Fruit fly (Drosophila melanogaster) whole organism, embryonic: ENCODE measurements around the gene bmm.

Source experiments
- Asciz ChIP-seq: fragments of 200-800 bp; sonication (Bioruptor generic); optimal IDR thresholded peaks from 2 replicates; lab custom pipeline; 2017; ENCODE audit warnings: missing biosample characterization, mild to moderate bottlenecking, missing genetic modification characterization, missing genetic modification reagents
- CG10979 ChIP-seq: fragments of 200-800 bp; sonication (Bioruptor generic); optimal IDR thresholded peaks from 2 replicates; lab custom pipeline; 2018; ENCODE audit warnings: missing biosample characterization, mild to moderate bottlenecking, missing genetic modification characterization, moderate library complexity
- CG11695 ChIP-seq: fragments of 200-800 bp; sonication (Bioruptor generic); IDR thresholded peaks from 3 replicates; pipeline ENCODE4 v1.3.6; 2022; ENCODE audit warnings: missing biosample characterization, missing genetic modification characterization
- CG12659 ChIP-seq: fragments of 200-800 bp; sonication (Bioruptor generic); optimal IDR thresholded peaks from 3 replicates; lab custom pipeline; 2017; ENCODE audit warnings: mild to moderate bottlenecking, missing biosample characterization, missing genetic modification reagents, missing genetic modification characterization
- CG14860 ChIP-seq: fragments of 200-800 bp; sonication (Bioruptor generic); IDR thresholded peaks from 3 replicates; pipeline ENCODE4 v1.3.6; 2022; ENCODE audit warnings: missing biosample characterization, missing genetic modification characterization; ENCODE audit not compliant: partially characterized antibody
- CG15011 ChIP-seq: fragments of 200-800 bp; sonication (Bioruptor generic); optimal IDR thresholded peaks from 3 replicates; lab custom pipeline; 2018; ENCODE audit warnings: missing biosample characterization, mild to moderate bottlenecking, missing genetic modification characterization
- CG1529 ChIP-seq: fragments of 200-800 bp; sonication (Bioruptor generic); optimal IDR thresholded peaks from 3 replicates; lab custom pipeline; 2018; ENCODE audit warnings: missing biosample characterization, missing genetic modification characterization
- CG15601 ChIP-seq: fragments of 200-800 bp; sonication (Bioruptor generic); optimal IDR thresholded peaks from 3 replicates; lab custom pipeline; 2019; ENCODE audit warnings: missing biosample characterization, mild to moderate bottlenecking, missing genetic modification characterization, moderate library complexity
- CG16863 ChIP-seq: fragments of 200-800 bp; sonication (Bioruptor generic); optimal IDR thresholded peaks from 3 replicates; lab custom pipeline; 2016; ENCODE audit warnings: missing biosample characterization, missing genetic modification characterization
- CG18262 ChIP-seq: fragments of 200-800 bp; optimal IDR thresholded peaks from 3 replicates; lab custom pipeline; 2019; ENCODE audit warnings: missing biosample characterization, mild to moderate bottlenecking, missing genetic modification characterization, moderate library complexity
- CG1832 ChIP-seq: fragments of 200-800 bp; sonication (Bioruptor generic); optimal IDR thresholded peaks from 2 replicates; lab custom pipeline; 2017; ENCODE audit warnings: missing biosample characterization, mild to moderate bottlenecking, missing genetic modification characterization, inconsistent platforms
- CG18764 ChIP-seq: fragments of 200-800 bp; sonication (Bioruptor generic); optimal IDR thresholded peaks from 3 replicates; lab custom pipeline; 2016; ENCODE audit warnings: missing biosample characterization, missing genetic modification characterization
- CG2678 ChIP-seq: fragments of 200-800 bp; sonication (Bioruptor generic); optimal IDR thresholded peaks from 3 replicates; lab custom pipeline; 2019; ENCODE audit warnings: missing biosample characterization, mild to moderate bottlenecking, missing genetic modification characterization, moderate library complexity
- CG2712 ChIP-seq: fragments of 200-800 bp; optimal IDR thresholded peaks from 3 replicates; lab custom pipeline; 2019; ENCODE audit warnings: missing biosample characterization, mild to moderate bottlenecking, missing genetic modification characterization, moderate library complexity
- CG3407 ChIP-seq: fragments of 200-800 bp; sonication (Bioruptor generic); optimal IDR thresholded peaks from 2 replicates; lab custom pipeline; 2018; ENCODE audit warnings: missing biosample characterization, mild to moderate bottlenecking, missing genetic modification characterization
- CG34422 ChIP-seq: fragments of 200-800 bp; sonication (Bioruptor generic); IDR thresholded peaks from 3 replicates; pipeline ENCODE4 v1.3.6; 2022; ENCODE audit warnings: missing biosample characterization, missing genetic modification characterization
- CG4820 ChIP-seq: fragments of 200-800 bp; sonication (Bioruptor generic); optimal IDR thresholded peaks from 3 replicates; lab custom pipeline; 2016; ENCODE audit warnings: missing biosample characterization, missing genetic modification characterization
- CG6254 ChIP-seq: fragments of 200-800 bp; sonication (Bioruptor generic); optimal IDR thresholded peaks from 3 replicates; lab custom pipeline; 2017; ENCODE audit warnings: mild to moderate bottlenecking, missing biosample characterization, missing genetic modification reagents, missing genetic modification characterization
- CG8765 ChIP-seq: fragments of 200-800 bp; sonication (Bioruptor generic); IDR thresholded peaks from 2 replicates; pipeline ENCODE4 v1.3.6; 2022; ENCODE audit warnings: missing biosample characterization, missing genetic modification characterization
- CG9876 ChIP-seq: fragments of 200-800 bp; sonication (Bioruptor generic); optimal IDR thresholded peaks from 2 replicates; lab custom pipeline; 2016; ENCODE audit warnings: missing biosample characterization, missing genetic modification characterization
- CTCF ChIP-seq: fragments of 200-800 bp; sonication (Bioruptor generic); optimal IDR thresholded peaks from 2 replicates; lab custom pipeline; 2017; ENCODE audit warnings: missing biosample characterization, mild to moderate bottlenecking, missing genetic modification characterization, moderate library complexity
- D19B ChIP-seq: fragments of 200-800 bp; sonication (Bioruptor generic); optimal IDR thresholded peaks from 2 replicates; lab custom pipeline; 2017; ENCODE audit warnings: missing biosample characterization, mild to moderate bottlenecking, missing genetic modification characterization
- ERR ChIP-seq: fragments of 200-800 bp; sonication (Bioruptor generic); optimal IDR thresholded peaks from 2 replicates; lab custom pipeline; 2016; ENCODE audit warnings: missing biosample characterization, missing genetic modification characterization
- Hey ChIP-seq: fragments of 200-800 bp; sonication (Bioruptor generic); optimal IDR thresholded peaks from 3 replicates; lab custom pipeline; 2018; ENCODE audit warnings: missing biosample characterization, mild to moderate bottlenecking, missing genetic modification characterization
- NC2β ChIP-seq: fragments of 200-800 bp; sonication (Bioruptor generic); optimal IDR thresholded peaks from 2 replicates; lab custom pipeline; 2016; ENCODE audit warnings: missing biosample characterization, missing genetic modification characterization
- NfI ChIP-seq: fragments of 200-800 bp; sonication (Bioruptor generic); optimal IDR thresholded peaks from 3 replicates; lab custom pipeline; 2018; ENCODE audit warnings: missing biosample characterization, mild to moderate bottlenecking, missing genetic modification characterization, moderate library complexity
- Oaz ChIP-seq: fragments of 200-800 bp; sonication (Bioruptor generic); IDR thresholded peaks from 2 replicates; pipeline ENCODE4 v1.3.6; 2022; ENCODE audit warnings: missing biosample characterization, missing genetic modification characterization
- Six4 ChIP-seq: fragments of 200-800 bp; sonication (Bioruptor generic); optimal IDR thresholded peaks from 2 replicates; lab custom pipeline; 2016; ENCODE audit warnings: missing biosample characterization, missing genetic modification characterization
- Sox102F ChIP-seq: fragments of 200-800 bp; sonication (Bioruptor generic); optimal IDR thresholded peaks from 2 replicates; lab custom pipeline; 2018; ENCODE audit warnings: missing biosample characterization, mild to moderate bottlenecking, missing genetic modification characterization, moderate library complexity
- Tbp ChIP-seq: fragments of >200 bp; optimal IDR thresholded peaks from 2 replicates; lab custom pipeline; 2018; ENCODE audit warnings: missing biosample characterization, missing genetic modification characterization
- Xrp1 ChIP-seq: fragments of 200-800 bp; sonication (Bioruptor generic); IDR thresholded peaks from 2 replicates; pipeline ENCODE4 v1.3.6; 2022; ENCODE audit warnings: missing biosample characterization, missing genetic modification characterization
- bcd ChIP-seq: fragments of 200-800 bp; sonication (Bioruptor generic); optimal IDR thresholded peaks from 2 replicates; lab custom pipeline; 2017; ENCODE audit warnings: missing biosample characterization, mild to moderate bottlenecking, missing genetic modification characterization
- corto ChIP-seq: fragments of 200-800 bp; sonication (Bioruptor generic); optimal IDR thresholded peaks from 2 replicates; lab custom pipeline; 2016; ENCODE audit warnings: missing biosample characterization, mild to moderate bottlenecking, missing genetic modification characterization, moderate library complexity
- crc ChIP-seq: fragments of 200-800 bp; sonication (Bioruptor generic); optimal IDR thresholded peaks from 2 replicates; lab custom pipeline; 2016; ENCODE audit warnings: missing biosample characterization, missing genetic modification characterization
- crol ChIP-seq: fragments of 200-800 bp; sonication (Bioruptor generic); IDR thresholded peaks from 2 replicates; pipeline ENCODE4 v1.3.6; 2022; ENCODE audit warnings: missing biosample characterization, missing genetic modification characterization
- da ChIP-seq: fragments of 200-800 bp; sonication (Bioruptor generic); optimal IDR thresholded peaks from 2 replicates; lab custom pipeline; 2016; ENCODE audit warnings: missing biosample characterization, missing genetic modification characterization
- en ChIP-seq: fragments of 200-800 bp; sonication (Bioruptor generic); optimal IDR thresholded peaks from 2 replicates; lab custom pipeline; 2016; ENCODE audit warnings: missing biosample characterization, missing genetic modification characterization
- fd102C ChIP-seq: fragments of 200-800 bp; sonication (Bioruptor generic); optimal IDR thresholded peaks from 2 replicates; lab custom pipeline; 2018; ENCODE audit warnings: missing biosample characterization, mild to moderate bottlenecking, missing genetic modification characterization, moderate library complexity
- kni ChIP-seq: fragments of 200-800 bp; sonication (Bioruptor generic); optimal IDR thresholded peaks from 3 replicates; lab custom pipeline; 2017; ENCODE audit warnings: mild to moderate bottlenecking, missing biosample characterization, missing genetic modification reagents, missing genetic modification characterization
- oc ChIP-seq: fragments of 200-800 bp; sonication (Bioruptor generic); optimal IDR thresholded peaks from 2 replicates; lab custom pipeline; 2018; ENCODE audit warnings: missing biosample characterization, mild to moderate bottlenecking, missing genetic modification characterization, moderate library complexity
- pb ChIP-seq: fragments of 200-800 bp; sonication (Bioruptor generic); optimal IDR thresholded peaks from 3 replicates; lab custom pipeline; 2016; ENCODE audit warnings: missing biosample characterization, missing genetic modification characterization
- peb ChIP-seq: fragments of 200-800 bp; sonication (Bioruptor generic); IDR thresholded peaks from 2 replicates; pipeline ENCODE4 v1.3.6; 2022; ENCODE audit warnings: missing biosample characterization, missing genetic modification characterization
- run ChIP-seq: fragments of 200-800 bp; sonication (Bioruptor generic); optimal IDR thresholded peaks from 3 replicates; lab custom pipeline; 2018; ENCODE audit warnings: missing biosample characterization, mild to moderate bottlenecking, missing genetic modification characterization
- seq ChIP-seq: fragments of 200-800 bp; sonication (Bioruptor generic); IDR thresholded peaks from 2 replicates; pipeline ENCODE4 v1.3.6; 2022; ENCODE audit warnings: missing biosample characterization, missing genetic modification characterization
- sr ChIP-seq: fragments of 200-800 bp; sonication (Bioruptor generic); IDR thresholded peaks from 3 replicates; pipeline ENCODE4 v1.3.6; 2022; ENCODE audit warnings: missing biosample characterization, missing genetic modification characterization
- stc ChIP-seq: fragments of 200-800 bp; sonication (Bioruptor generic); IDR thresholded peaks from 2 replicates; pipeline ENCODE4 v1.3.6; 2022; ENCODE audit warnings: missing biosample characterization, missing genetic modification characterization
- ttk ChIP-seq: fragments of 200-800 bp; sonication (Bioruptor generic); IDR thresholded peaks from 2 replicates; pipeline ENCODE4 v2.1.2; 2022; ENCODE audit warnings: missing biosample characterization, missing genetic modification characterization
- tup ChIP-seq: fragments of 200-800 bp; sonication (Bioruptor generic); optimal IDR thresholded peaks from 2 replicates; lab custom pipeline; 2016; ENCODE audit warnings: missing biosample characterization, mild to moderate bottlenecking, missing genetic modification characterization, moderate library complexity
- tx ChIP-seq: fragments of 200-800 bp; sonication (Bioruptor generic); optimal IDR thresholded peaks from 2 replicates; lab custom pipeline; 2016; ENCODE audit warnings: missing biosample characterization, missing genetic modification characterization
- wor ChIP-seq: fragments of 200-800 bp; sonication (Bioruptor generic); IDR thresholded peaks from 2 replicates; pipeline ENCODE4 v1.3.6; 2022; ENCODE audit warnings: missing biosample characterization, missing genetic modification characterization

The bmm gene

DNA sequence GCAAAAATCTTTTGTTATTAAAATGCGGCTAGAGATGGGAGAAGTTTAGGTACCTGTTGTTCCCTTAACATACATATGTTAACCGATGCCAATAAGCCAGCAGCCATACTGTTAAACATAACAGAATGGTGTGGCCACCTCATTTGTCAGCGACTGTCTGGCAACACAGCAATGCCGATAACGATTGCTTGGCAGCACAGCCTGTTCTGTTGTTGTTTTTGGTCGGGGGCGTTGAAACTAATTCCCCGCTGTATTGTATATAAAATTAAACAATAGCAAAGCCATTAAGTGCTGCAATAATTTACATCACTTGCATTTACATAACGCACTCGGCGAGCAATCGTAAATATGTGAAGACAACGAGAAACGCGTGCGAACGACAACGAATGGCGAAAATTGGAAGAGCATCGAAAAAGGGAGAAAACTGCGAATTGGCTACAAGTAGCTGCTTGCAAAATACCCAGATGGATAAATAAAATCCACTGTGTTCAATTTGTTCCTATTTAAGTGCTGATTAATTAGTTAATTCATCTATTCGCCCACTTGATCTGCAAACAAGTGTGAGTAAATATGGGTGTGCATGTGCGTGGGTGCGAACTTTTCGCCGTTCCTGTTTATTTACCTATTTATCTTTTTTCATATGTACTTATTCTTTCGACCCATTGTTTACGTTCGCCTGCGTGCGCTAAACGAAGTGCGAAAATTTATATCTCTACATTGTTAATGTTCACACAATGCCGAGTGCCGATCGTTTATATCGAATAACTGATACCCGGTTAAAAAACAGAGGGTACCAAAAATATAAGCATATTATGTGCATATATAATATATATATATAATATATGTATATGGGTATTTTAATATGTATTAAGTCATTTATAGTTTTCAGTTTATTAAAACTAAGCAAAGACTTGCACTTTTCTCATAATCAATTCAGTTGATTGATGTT, 24.1 kb downstream of the bmm start, which contains the start of the genes Tsen34 and Mgat4a (continued):
- TF ChIP-seq CG3407 (no peak), en (GFP tag; lab: Kevin White, UChicago) (no peak), CG16863 (no peak), CG1529 (GFP tag; lab: Kevin White, UChicago) (no peak), fd102C (GFP tag; lab: Kevin White, UChicago) (no peak), CG4820 (GFP tag; lab: Kevin White, UChicago) (no peak), pb (GFP tag; lab: Kevin White, UChicago) (no peak), CG6254 (GFP tag; lab: Kevin White, UChicago) (no peak), CG8765 (no peak), CG15011 (GFP tag; lab: Kevin White, UChicago) (peak; percentile 65), oc (peak; percentile 20), D19B (GFP tag; lab: Kevin White, UChicago) (peak; percentile 84), ttk (GFP tag; lab: Robert Waterston, UW) (no peak), bcd (GFP tag; lab: Kevin White, UChicago) (no peak), CG12659 (peak; percentile 66), CG1832 (GFP tag; lab: Kevin White, UChicago) (no peak), CG15601 (tag; lab: Kevin White, UChicago) (no peak), CG9876 (GFP tag; lab: Kevin White, UChicago) (peak; percentile 17), Six4 (GFP tag; lab: Kevin White, UChicago) (no peak), peb (GFP tag; lab: Robert Waterston, UW) (no peak), wor (GFP tag; lab: Robert Waterston, UW) (no peak), CG2712 (peak; percentile 10), Hey (tag; lab: Kevin White, UChicago) (no peak), tup (GFP tag; lab: Kevin White, UChicago) (peak; percentile 48), NfI (GFP tag; lab: Kevin White, UChicago) (no peak), CG14860 (GFP tag; lab: Robert Waterston, UW) (peak; percentile 31; the same call in 1 of the 3 replicates), stc (GFP tag; lab: Robert Waterston, UW) (no peak), corto (GFP tag; lab: Kevin White, UChicago) (no peak), run (tag; lab: Kevin White, UChicago) (no peak), CG18764 (GFP tag; lab: Kevin White, UChicago) (no peak), da (GFP tag; lab: Kevin White, UChicago) (no peak), seq (peak; percentile 14; the same call in 1 of the 2 replicates), ERR (GFP tag; lab: Kevin White, UChicago) (no peak), Oaz (GFP tag; lab: Robert Waterston, UW) (no peak), sr (GFP tag; lab: Robert Waterston, UW) (peak; percentile 87), CG11695 (GFP tag; lab: Robert Waterston, UW) (peak; percentile 56; the same call in 1 of the 3 replicates), Sox102F (GFP tag; lab: Kevin White, UChicago) (no peak), Xrp1 (GFP tag; lab: Robert Waterston, UW) (peak; percentile 54), NC2β (GFP tag; lab: Kevin White, UChicago) (peak; percentile 9), Asciz (GFP tag; lab: Kevin White, UChicago) (no peak), crol (GFP tag; lab: Robert Waterston, UW) (no peak), kni (GFP tag; lab: Kevin White, UChicago) (peak; percentile 11), CG18262 (no peak), CG10979 (tag; lab: Kevin White, UChicago) (no peak), crc (GFP tag; lab: Kevin White, UChicago) (no peak), CG2678 (tag; lab: Kevin White, UChicago) (no peak), CG34422 (GFP tag; lab: Robert Waterston, UW) (peak; percentile 37; the same call in 1 of the 3 replicates), tx (GFP tag; lab: Kevin White, UChicago) (peak; percentile 37), CTCF (peak; percentile 14), Tbp (GFP tag; lab: Kevin White, UChicago) (no peak)
